Fruit fly (Drosophila melanogaster) whole organism, embryonic: ENCODE data around the gene Bet1.

Experiments used
- Antp ChIP-seq: fragments of 200-800 bp; sonication (Bioruptor generic); optimal IDR thresholded peaks from 3 replicates; lab custom pipeline; 2016; ENCODE audit warnings: missing biosample characterization, missing genetic modification characterization
- Blimp-1 ChIP-seq: fragments of 200-800 bp; sonication (Bioruptor generic); optimal IDR thresholded peaks from 3 replicates; lab custom pipeline; 2018; ENCODE audit warnings: missing biosample characterization, missing genetic modification characterization, mild to moderate bottlenecking, moderate library complexity, missing genetic modification reagents
- Bteb2 ChIP-seq: fragments of 200-800 bp; sonication (Bioruptor generic); optimal IDR thresholded peaks from 2 replicates; lab custom pipeline; 2016; ENCODE audit warnings: missing biosample characterization, missing genetic modification characterization
- CG10654 ChIP-seq: fragments of 200-800 bp; sonication (Bioruptor generic); optimal IDR thresholded peaks from 2 replicates; lab custom pipeline; 2016; ENCODE audit warnings: missing biosample characterization, missing genetic modification characterization
- CG10959 ChIP-seq: fragments of 200-800 bp; sonication (Bioruptor generic); IDR thresholded peaks from 2 replicates; pipeline ENCODE4 v1.3.6; 2022; ENCODE audit warnings: missing biosample characterization, missing genetic modification characterization
- CG11398 ChIP-seq: fragments of 200-800 bp; sonication (Bioruptor generic); optimal IDR thresholded peaks from 2 replicates; lab custom pipeline; 2016; ENCODE audit warnings: missing biosample characterization, missing genetic modification characterization
- CG14441 ChIP-seq: fragments of 200-800 bp; sonication (Bioruptor generic); IDR thresholded peaks from 2 replicates; pipeline ENCODE4 v1.3.6; 2022; ENCODE audit warnings: missing biosample characterization, missing genetic modification characterization
- CG15073 ChIP-seq: fragments of 200-800 bp; sonication (Bioruptor generic); optimal IDR thresholded peaks from 2 replicates; lab custom pipeline; 2016; ENCODE audit warnings: missing biosample characterization, missing genetic modification characterization
- CG15479 ChIP-seq: fragments of 200-800 bp; sonication (Bioruptor generic); optimal IDR thresholded peaks from 3 replicates; lab custom pipeline; 2019; ENCODE audit warnings: missing biosample characterization, mild to moderate bottlenecking, missing genetic modification characterization, moderate library complexity
- CG16863 ChIP-seq: fragments of 200-800 bp; sonication (Bioruptor generic); optimal IDR thresholded peaks from 3 replicates; lab custom pipeline; 2016; ENCODE audit warnings: missing biosample characterization, missing genetic modification characterization
- CG17612 ChIP-seq: fragments of 200-800 bp; sonication (Bioruptor generic); IDR thresholded peaks from 2 replicates; pipeline ENCODE4 v1.3.6; 2022; ENCODE audit warnings: missing biosample characterization, missing genetic modification characterization
- CG18011 ChIP-seq: fragments of 200-800 bp; sonication (Bioruptor generic); optimal IDR thresholded peaks from 2 replicates; lab custom pipeline; 2017; ENCODE audit warnings: missing biosample characterization, missing genetic modification characterization, mild to moderate bottlenecking, moderate library complexity, missing genotype
- CG31388 ChIP-seq: fragments of 200-800 bp; sonication (Bioruptor generic); optimal IDR thresholded peaks from 2 replicates; lab custom pipeline; 2016; ENCODE audit warnings: missing biosample characterization, missing genetic modification characterization
- CG3163 ChIP-seq: fragments of 200-800 bp; sonication (Bioruptor generic); optimal IDR thresholded peaks from 3 replicates; lab custom pipeline; 2016; ENCODE audit warnings: missing biosample characterization, missing genetic modification characterization
- CG6689 ChIP-seq: fragments of 200-800 bp; sonication (Bioruptor generic); IDR thresholded peaks from 2 replicates; pipeline ENCODE4 v1.3.6; 2022; ENCODE audit warnings: missing biosample characterization, missing genetic modification characterization
- CG6813 ChIP-seq: fragments of 200-800 bp; sonication (Bioruptor generic); optimal IDR thresholded peaks from 2 replicates; lab custom pipeline; 2017; ENCODE audit warnings: missing biosample characterization, missing genetic modification characterization, mild to moderate bottlenecking, moderate library complexity, missing genetic modification reagents
- CG7786 ChIP-seq: fragments of 200-800 bp; sonication (Bioruptor generic); optimal IDR thresholded peaks from 2 replicates; lab custom pipeline; 2016; ENCODE audit warnings: missing biosample characterization, missing genetic modification characterization
- CG7928 ChIP-seq: fragments of 200-800 bp; sonication (Bioruptor generic); optimal IDR thresholded peaks from 2 replicates; lab custom pipeline; 2017; ENCODE audit warnings: missing biosample characterization, mild to moderate bottlenecking, missing genetic modification characterization
- CG7963 ChIP-seq: fragments of 200-800 bp; sonication (Bioruptor generic); IDR thresholded peaks from 3 replicates; pipeline ENCODE4 v1.3.6; 2022; ENCODE audit warnings: missing biosample characterization, missing genetic modification characterization; ENCODE audit not compliant: partially characterized antibody
- CG8290 ChIP-seq, 3 experiments: fragments of 200-800 bp; sonication (Bioruptor generic); optimal IDR thresholded peaks; 2 replicates each; lab custom pipeline; 2016 to 2019; ENCODE audit warnings: missing biosample characterization in 3 of 3, missing genetic modification characterization in 3 of 3, mild to moderate bottlenecking in 2 of 3, moderate library complexity in 1 of 3
- CG9215 ChIP-seq: fragments of 200-800 bp; sonication (Bioruptor generic); IDR thresholded peaks from 2 replicates; pipeline ENCODE4 v1.3.6; 2022; ENCODE audit warnings: missing biosample characterization, missing genetic modification characterization
- D19B ChIP-seq: fragments of 200-800 bp; sonication (Bioruptor generic); optimal IDR thresholded peaks from 2 replicates; lab custom pipeline; 2017; ENCODE audit warnings: missing biosample characterization, mild to moderate bottlenecking, missing genetic modification characterization
- Dek ChIP-seq: fragments of 200-800 bp; sonication (Bioruptor generic); optimal IDR thresholded peaks from 3 replicates; lab custom pipeline; 2019; ENCODE audit warnings: missing biosample characterization, mild to moderate bottlenecking, missing genetic modification characterization, moderate library complexity
- Dp ChIP-seq: fragments of 200-800 bp; sonication (Bioruptor generic); optimal IDR thresholded peaks from 2 replicates; lab custom pipeline; 2018; ENCODE audit warnings: missing biosample characterization, mild to moderate bottlenecking, missing genetic modification characterization, moderate library complexity
- Gsc ChIP-seq: fragments of 200-800 bp; sonication (Bioruptor generic); IDR thresholded peaks from 2 replicates; pipeline ENCODE4 v1.3.6; 2022; ENCODE audit warnings: missing biosample characterization, missing genetic modification characterization
- Gug ChIP-seq: fragments of 200-800 bp; sonication (Bioruptor generic); IDR thresholded peaks from 4 replicates; pipeline ENCODE4 v1.3.6; 2022; ENCODE audit warnings: missing biosample characterization, missing genetic modification characterization
- HLHmδ ChIP-seq: fragments of 200-800 bp; sonication (Bioruptor generic); optimal IDR thresholded peaks from 2 replicates; lab custom pipeline; 2018; ENCODE audit warnings: missing biosample characterization, mild to moderate bottlenecking, missing genetic modification characterization, moderate library complexity
- Hey ChIP-seq: fragments of 200-800 bp; sonication (Bioruptor generic); optimal IDR thresholded peaks from 3 replicates; lab custom pipeline; 2018; ENCODE audit warnings: missing biosample characterization, mild to moderate bottlenecking, missing genetic modification characterization
- Med ChIP-seq: fragments of 200-800 bp; sonication (Bioruptor generic); peaks from one replicate; lab custom pipeline; 2016; ENCODE audit warnings: missing biosample characterization, missing genetic modification characterization, mild to moderate bottlenecking, inconsistent platforms, moderate library complexity
- Meics ChIP-seq: fragments of 200-800 bp; sonication (Bioruptor generic); optimal IDR thresholded peaks from 2 replicates; lab custom pipeline; 2017; ENCODE audit warnings: missing biosample characterization, mild to moderate bottlenecking, missing genetic modification characterization
- Trl ChIP-seq, 3 experiments: fragments of >200 bp in 2 of 3; fragments of 200-800 bp in 1 of 3; sonication (Bioruptor generic) in 1 of 3; optimal IDR thresholded peaks; 2 replicates in 1 of 3; 3 replicates in 2 of 3; lab custom pipeline; 2016 to 2017; ENCODE audit warnings: missing biosample characterization in 1 of 3, missing genetic modification characterization in 1 of 3
- abd-A ChIP-seq: fragments of 200-800 bp; sonication (Bioruptor generic); optimal IDR thresholded peaks from 3 replicates; lab custom pipeline; 2019; ENCODE audit warnings: missing biosample characterization, mild to moderate bottlenecking, missing genetic modification characterization, moderate library complexity
- aop ChIP-seq: fragments of 200-800 bp; sonication (Bioruptor generic); IDR thresholded peaks from 2 replicates; pipeline ENCODE4 v1.3.6; 2022; ENCODE audit warnings: missing biosample characterization, missing genetic modification characterization
- chinmo ChIP-seq: fragments of 200-800 bp; sonication (Bioruptor generic); IDR thresholded peaks from 4 replicates; pipeline ENCODE4 v1.3.6; 2022; ENCODE audit warnings: missing biosample characterization, missing genetic modification characterization; ENCODE audit not compliant: partially characterized antibody
- ci ChIP-seq: fragments of 200-800 bp; sonication (Bioruptor generic); IDR thresholded peaks from 3 replicates; pipeline ENCODE4 v1.3.6; 2022; ENCODE audit warnings: missing biosample characterization, missing genetic modification characterization
- da ChIP-seq: fragments of 200-800 bp; sonication (Bioruptor generic); optimal IDR thresholded peaks from 2 replicates; lab custom pipeline; 2016; ENCODE audit warnings: missing biosample characterization, missing genetic modification characterization
- dati ChIP-seq: fragments of 200-800 bp; sonication (Bioruptor generic); IDR thresholded peaks from 2 replicates; pipeline ENCODE4 v1.3.6; 2022; ENCODE audit warnings: missing biosample characterization, missing genetic modification characterization
- dpn ChIP-seq, 2 experiments: fragments of 200-800 bp; sonication (Bioruptor generic); optimal IDR thresholded peaks; 3 replicates each; lab custom pipeline; 2016; ENCODE audit warnings: missing biosample characterization in 2 of 2, missing genetic modification characterization in 2 of 2
- grau ChIP-seq: fragments of 200-800 bp; optimal IDR thresholded peaks from 3 replicates; lab custom pipeline; 2019; ENCODE audit warnings: missing biosample characterization, mild to moderate bottlenecking, missing genetic modification characterization, moderate library complexity
- jumu ChIP-seq: fragments of 200-800 bp; sonication (Bioruptor generic); optimal IDR thresholded peaks from 3 replicates; lab custom pipeline; 2016; ENCODE audit warnings: missing biosample characterization, missing genetic modification characterization
- knrl ChIP-seq: fragments of 200-800 bp; sonication (Bioruptor generic); IDR thresholded peaks from 3 replicates; pipeline ENCODE4 v1.3.6; 2022; ENCODE audit warnings: missing biosample characterization, missing genetic modification characterization; ENCODE audit not compliant: partially characterized antibody
- mam ChIP-seq: fragments of 200-800 bp; sonication (Bioruptor generic); optimal IDR thresholded peaks from 3 replicates; lab custom pipeline; 2016; ENCODE audit warnings: missing biosample characterization, missing genetic modification characterization
- nerfin-1 ChIP-seq: fragments of 200-800 bp; sonication (Bioruptor generic); optimal IDR thresholded peaks from 3 replicates; lab custom pipeline; 2019; ENCODE audit warnings: missing biosample characterization, mild to moderate bottlenecking, missing genetic modification characterization, moderate library complexity
- pita ChIP-seq: fragments of 200-800 bp; sonication (Bioruptor generic); optimal IDR thresholded peaks from 2 replicates; lab custom pipeline; 2017; ENCODE audit warnings: missing biosample characterization, mild to moderate bottlenecking, missing genetic modification characterization
- sens ChIP-seq: fragments of 200-800 bp; sonication (Bioruptor generic); peaks from one replicate; lab custom pipeline; 2016; ENCODE audit warnings: missing biosample characterization, missing genetic modification characterization
- tin ChIP-seq: fragments of 200-800 bp; sonication (Bioruptor generic); optimal IDR thresholded peaks from 3 replicates; lab custom pipeline; 2016; ENCODE audit warnings: missing biosample characterization, missing genetic modification characterization
- tup ChIP-seq: fragments of 200-800 bp; sonication (Bioruptor generic); optimal IDR thresholded peaks from 2 replicates; lab custom pipeline; 2016; ENCODE audit warnings: missing biosample characterization, mild to moderate bottlenecking, missing genetic modification characterization, moderate library complexity

Bet1 gene

dm6 chr3L:19292440-19293175 is 31.4 kb downstream of the Bet1 start, which contains the start of gene Gbs-76A (continued):
- TF ChIP-seq CG7928 (no peak), dati (no peak), Antp (GFP tag; lab: Kevin White, UChicago) (no peak), nerfin-1 (tag; lab: Kevin White, UChicago) (peak; percentile 86), tin (peak; percentile 42), abd-A (tag; lab: Kevin White, UChicago) (peak; percentile 71), CG18011 (GFP tag; lab: Kevin White, UChicago) (peak; percentile 47), CG7786 (GFP tag; lab: Kevin White, UChicago) (no peak), CG7963 (GFP tag; lab: Robert Waterston, UW) (no peak), tup (GFP tag; lab: Kevin White, UChicago) (no peak), CG15073 (GFP tag; lab: Kevin White, UChicago) (no peak), CG9215 (GFP tag; lab: Robert Waterston, UW) (peak; percentile 70), dpn (GFP tag; optimal IDR thresholded peaks at IDR 0.05; lab: Kevin White, UChicago) (peak in 1 of 2 experiments; percentile 56), Dek (tag; lab: Kevin White, UChicago) (peak; percentile 79), CG31388 (GFP tag; lab: Kevin White, UChicago) (no peak), chinmo (GFP tag; lab: Robert Waterston, UW) (0 out of 4 replicates have a peak, but pooled peaks have one; percentile 62), Gsc (GFP tag; lab: Robert Waterston, UW) (no peak), CG16863 (GFP tag; lab: Kevin White, UChicago) (no peak), CG17612 (GFP tag; lab: Robert Waterston, UW) (no peak), Bteb2 (GFP tag; lab: Kevin White, UChicago) (peak; percentile 0), sens (peak; percentile 89), CG10654 (peak; percentile 1), knrl (GFP tag; lab: Robert Waterston, UW) (peak; percentile 42; the same call in 1 of the 3 replicates), CG6689 (GFP tag; lab: Robert Waterston, UW) (peak; percentile 85), Trl (optimal IDR thresholded peaks at IDR 0.05; lab: Kevin White, UChicago) (peak; percentile 72 to 90), Trl (GFP tag; optimal IDR thresholded peaks at IDR 0.05; lab: Kevin White, UChicago) (no peak), da (GFP tag; lab: Kevin White, UChicago) (no peak), Meics (GFP tag; lab: Kevin White, UChicago) (peak; percentile 89), CG10959 (GFP tag; lab: Robert Waterston, UW) (no peak), grau (tag; lab: Kevin White, UChicago) (peak; percentile 90), Blimp-1 (GFP tag; lab: Kevin White, UChicago) (peak; percentile 73)

- TF ChIP-seq CG9215 (GFP tag; lab: Robert Waterston, UW) (no peak), jumu (GFP tag; lab: Kevin White, UChicago) (no peak), Blimp-1 (GFP tag; lab: Kevin White, UChicago) (peak; percentile 97), aop (GFP tag; lab: Robert Waterston, UW) (no peak), CG6813 (GFP tag; lab: Kevin White, UChicago) (no peak), CG3163 (GFP tag; lab: Kevin White, UChicago) (peak; percentile 93), Trl (optimal IDR thresholded peaks at IDR 0.05; lab: Kevin White, UChicago) (peak in 1 of 2 experiments; percentile 25), Trl (GFP tag; optimal IDR thresholded peaks at IDR 0.05; lab: Kevin White, UChicago) (no peak), Hey (peak; percentile 93), mam (no peak), D19B (GFP tag; lab: Kevin White, UChicago) (peak; percentile 70), Gug (GFP tag; lab: Robert Waterston, UW) (no peak), Dp (no peak), HLHmδ (GFP tag; lab: Kevin White, UChicago) (peak; percentile 56), CG8290 (GFP tag; optimal IDR thresholded peaks at IDR 0.05; lab: Kevin White, UChicago) (no peak), CG8290 (tag; optimal IDR thresholded peaks at IDR 0.05; lab: Kevin White, UChicago) (peak in 1 of 2 experiments; percentile 36), ci (no peak), Med (GFP tag; lab: Kevin White, UChicago) (peak; percentile 47), CG11398 (GFP tag; lab: Kevin White, UChicago) (no peak), CG15479 (GFP tag; lab: Kevin White, UChicago) (peak; percentile 74), CG14441 (GFP tag; lab: Robert Waterston, UW) (no peak), pita (GFP tag; lab: Kevin White, UChicago) (no peak)
These were observed 32.1 kb downstream of the Bet1 start for dm6 chr3L:19293178-19293741.
